Worm (Caenorhabditis elegans): ENCODE measurements around the gene npr-5.

ce11 chrV:234572-234971 is 46.9 kb downstream of the npr-5 start, which contains the start of gene kin-33:
- TF ChIP-seq mdl-1 (tag; optimal IDR thresholded peaks at IDR 0.05) (no peak), unc-62 (GFP tag; optimal IDR thresholded peaks at IDR 0.05) (no peak), elt-3 (tag; optimal IDR thresholded peaks at IDR 0.05) (no peak)
